Worm (Caenorhabditis elegans) whole organism, late embryonic: ENCODE results near the gene T05A8.8.

Source experiments
- ahr-1 ChIP-seq: sonication (generic microtip); optimal IDR thresholded peaks from 2 replicates; lab custom pipeline; 2016; ENCODE audit warnings: missing genetic modification characterization, missing compliant biosample characterization
- ama-1 ChIP-seq: fragments of 150-350 bp; optimal IDR thresholded peaks from 2 replicates; lab custom pipeline; 2014
- ceh-24 ChIP-seq: sonication (generic microtip); optimal IDR thresholded peaks from 2 replicates; lab custom pipeline; 2016; ENCODE audit warnings: mild to moderate bottlenecking, missing genetic modification characterization, missing compliant biosample characterization
- ceh-30 ChIP-seq: fragments of 150-350 bp; optimal IDR thresholded peaks from 2 replicates; lab custom pipeline; 2014; ENCODE audit warnings: missing biosample characterization, missing genetic modification characterization
- ceh-34 ChIP-seq: sonication (generic microtip); optimal IDR thresholded peaks from 2 replicates; lab custom pipeline; 2016; ENCODE audit warnings: mild to moderate bottlenecking, missing genetic modification characterization, missing compliant biosample characterization
- hlh-15 ChIP-seq: sonication (generic microtip); optimal IDR thresholded peaks from 2 replicates; lab custom pipeline; 2016; ENCODE audit warnings: missing genetic modification characterization, missing compliant biosample characterization
- nhr-11 ChIP-seq: fragments of 150-350 bp; optimal IDR thresholded peaks from 2 replicates; lab custom pipeline; 2014; ENCODE audit warnings: missing biosample characterization, missing genetic modification characterization
- pax-1 ChIP-seq: fragments of 150-350 bp; optimal IDR thresholded peaks from 2 replicates; lab custom pipeline; 2014; ENCODE audit warnings: missing biosample characterization, missing genetic modification characterization
- pqm-1 ChIP-seq: sonication (generic microtip); optimal IDR thresholded peaks from 2 replicates; lab custom pipeline; 2016; ENCODE audit warnings: missing genetic modification characterization, missing compliant biosample characterization
- pros-1 ChIP-seq: fragments of 150-350 bp; optimal IDR thresholded peaks from 2 replicates; lab custom pipeline; 2014; ENCODE audit warnings: missing biosample characterization, missing genetic modification reagents, missing genetic modification characterization
- sdc-2 ChIP-seq: sonication (generic microtip); optimal IDR thresholded peaks from 2 replicates; lab custom pipeline; 2016; ENCODE audit warnings: missing genotype, missing genetic modification characterization, missing compliant biosample characterization
- tbx-2 ChIP-seq: sonication (generic microtip); optimal IDR thresholded peaks from 2 replicates; lab custom pipeline; 2016; ENCODE audit warnings: missing genetic modification characterization, missing compliant biosample characterization
- ztf-16 ChIP-seq: sonication (generic microtip); optimal IDR thresholded peaks from 2 replicates; lab custom pipeline; 2017; ENCODE audit warnings: missing genetic modification characterization, missing compliant biosample characterization

- no peak for TF ChIP-seq ztf-16 (tag; lab: Kevin White, UChicago)
- no peak for TF ChIP-seq sdc-2 (tag; lab: Kevin White, UChicago)
- TF ChIP-seq ama-1 (lab: Kevin White, UChicago), result no peak
- TF ChIP-seq ahr-1, result no peak
- no peak for TF ChIP-seq pros-1 (tag; lab: Kevin White, UChicago)
- TF ChIP-seq tbx-2 (tag; lab: Kevin White, UChicago), result no peak
- no peak for TF ChIP-seq hlh-15 (tag; lab: Kevin White, UChicago)
- TF ChIP-seq ceh-30, result no peak
- no peak for TF ChIP-seq nhr-11
- TF ChIP-seq pqm-1 (tag; lab: Kevin White, UChicago), result no peak
- no peak for TF ChIP-seq ceh-24
- no peak for TF ChIP-seq pax-1 (tag; lab: Kevin White, UChicago)
- TF ChIP-seq ceh-34 (tag; lab: Kevin White, UChicago), result no peak
Measured at ce11 chrII:2717335-2717734, 19.1 kb upstream of the T05A8.8 start, which contains the start of gene T05A8.3.
